Worm (Caenorhabditis elegans) whole organism, young adult: ENCODE data around the gene kars-1.

Source experiments
- B0019.2 ChIP-seq: fragments of 200-800 bp; sonication (Bioruptor generic); conservative IDR thresholded peaks from 2 replicates; pipeline ENCODE4 v1.3.6; 2022; ENCODE audit warnings: missing genetic modification reagents, missing genetic modification characterization, missing compliant biosample characterization
- B0336.3 ChIP-seq: fragments of 200-800 bp; sonication (Bioruptor generic); IDR thresholded peaks from 2 replicates; pipeline ENCODE4 v1.3.6; 2022; ENCODE audit warnings: missing genetic modification characterization, missing compliant biosample characterization
- D2030.7 ChIP-seq: fragments of 200-800 bp; sonication (Bioruptor generic); IDR thresholded peaks from 2 replicates; pipeline ENCODE4 v1.3.6; 2022; ENCODE audit warnings: missing genetic modification reagents, missing genetic modification characterization, missing compliant biosample characterization
- F23B12.7 ChIP-seq: sonication (generic microtip); optimal IDR thresholded peaks from 2 replicates; lab custom pipeline; 2017; ENCODE audit warnings: missing genetic modification characterization, mild to moderate bottlenecking, missing compliant biosample characterization, antibody characterized with exemption, moderate library complexity; ENCODE audit not compliant: insufficient read depth
- F33H1.4 ChIP-seq: fragments of 200-800 bp; sonication (Bioruptor generic); IDR thresholded peaks from 2 replicates; pipeline ENCODE4 v1.3.6; 2022; ENCODE audit warnings: missing genetic modification reagents, missing genetic modification characterization, missing compliant biosample characterization
- ZK185.1 ChIP-seq: sonication (generic microtip); optimal IDR thresholded peaks from 2 replicates; lab custom pipeline; 2016; ENCODE audit warnings: mild to moderate bottlenecking, missing genetic modification characterization, missing compliant biosample characterization; ENCODE audit not compliant: poor library complexity, severe bottlenecking
- akir-1 ChIP-seq: fragments of 200-800 bp; sonication (Bioruptor generic); optimal IDR thresholded peaks from 2 replicates; lab custom pipeline; 2018; ENCODE audit warnings: mild to moderate bottlenecking, missing genetic modification characterization, moderate library complexity, missing compliant biosample characterization
- aptf-2 ChIP-seq: fragments of 200-800 bp; sonication (Bioruptor generic); conservative IDR thresholded peaks from 2 replicates; pipeline ENCODE4 v1.3.6; 2022; ENCODE audit warnings: missing genetic modification reagents, missing genetic modification characterization, missing compliant biosample characterization
- ccch-3 ChIP-seq: fragments of 200-800 bp; sonication (Bioruptor generic); optimal IDR thresholded peaks from 2 replicates; lab custom pipeline; 2018; ENCODE audit warnings: mild to moderate bottlenecking, missing genetic modification characterization, missing compliant biosample characterization
- ceh-27 ChIP-seq: fragments of 200-800 bp; sonication (Bioruptor generic); optimal IDR thresholded peaks from 2 replicates; lab custom pipeline; 2018; ENCODE audit warnings: mild to moderate bottlenecking, missing genetic modification characterization, moderate library complexity, missing compliant biosample characterization
- ceh-91 ChIP-seq: fragments of 200-800 bp; sonication (Bioruptor generic); IDR thresholded peaks from 2 replicates; pipeline ENCODE4 v1.3.6; 2022; ENCODE audit warnings: missing genetic modification reagents, missing genetic modification characterization, missing compliant biosample characterization
- chd-7 ChIP-seq: sonication (generic microtip); optimal IDR thresholded peaks from 2 replicates; lab custom pipeline; 2016; ENCODE audit warnings: mild to moderate bottlenecking, missing genetic modification characterization, moderate library complexity, missing compliant biosample characterization
- efl-1 ChIP-seq: fragments of 150-350 bp; optimal IDR thresholded peaks from 2 replicates; lab custom pipeline; 2014; ENCODE audit warnings: missing biosample characterization, missing genetic modification reagents, missing genetic modification characterization
- ekl-4 ChIP-seq: fragments of 200-800 bp; sonication (Bioruptor generic); IDR thresholded peaks from 2 replicates; pipeline ENCODE4 v1.3.6; 2022; ENCODE audit warnings: missing genetic modification reagents, missing genetic modification characterization, missing compliant biosample characterization
- ets-4 ChIP-seq: fragments of 200-800 bp; sonication (Bioruptor generic); optimal IDR thresholded peaks from 2 replicates; lab custom pipeline; 2018; ENCODE audit warnings: mild to moderate bottlenecking, missing genetic modification characterization, missing compliant biosample characterization
- him-1 ChIP-seq: sonication (generic microtip); optimal IDR thresholded peaks from 2 replicates; lab custom pipeline; 2016; ENCODE audit warnings: missing genotype, missing genetic modification reagents, missing genetic modification characterization, missing compliant biosample characterization
- hlh-12 ChIP-seq: sonication (generic microtip); optimal IDR thresholded peaks from 2 replicates; lab custom pipeline; 2016; ENCODE audit warnings: missing genetic modification characterization, missing compliant biosample characterization
- hmg-20 ChIP-seq: fragments of 200-800 bp; sonication (Bioruptor generic); IDR thresholded peaks from 2 replicates; pipeline ENCODE4 v1.3.6; 2022; ENCODE audit warnings: missing genetic modification reagents, missing genetic modification characterization, missing compliant biosample characterization
- lag-1 ChIP-seq: fragments of 200-800 bp; sonication (Bioruptor generic); IDR thresholded peaks from 2 replicates; pipeline ENCODE4 v1.3.6; 2022; ENCODE audit warnings: missing genetic modification reagents, missing genetic modification characterization, missing compliant biosample characterization
- let-526 ChIP-seq: fragments of 200-800 bp; sonication (Bioruptor generic); IDR thresholded peaks from 2 replicates; pipeline ENCODE4 v1.3.6; 2022; ENCODE audit warnings: missing genetic modification reagents, missing genetic modification characterization, missing compliant biosample characterization
- lin-26 ChIP-seq: fragments of 200-800 bp; sonication (Bioruptor generic); IDR thresholded peaks from 2 replicates; pipeline ENCODE4 v1.3.6; 2022; ENCODE audit warnings: missing genetic modification reagents, missing genetic modification characterization, missing compliant biosample characterization
- lin-35 ChIP-seq, 3 experiments: fragments of 150-350 bp in 2 of 3; sonication (generic microtip) in 1 of 3; optimal IDR thresholded peaks; 2 replicates each; lab custom pipeline; 2014 to 2018; ENCODE audit warnings: missing biosample characterization in 3 of 3, missing genetic modification characterization in 3 of 3, missing genetic modification reagents in 3 of 3
- lir-1 ChIP-seq: fragments of 200-800 bp; sonication (Bioruptor generic); conservative IDR thresholded peaks from 2 replicates; pipeline ENCODE4 v1.3.6; 2022; ENCODE audit warnings: missing genetic modification reagents, missing genetic modification characterization, missing compliant biosample characterization
- lsl-1 ChIP-seq: fragments of 200-800 bp; sonication (Bioruptor generic); optimal IDR thresholded peaks from 2 replicates; lab custom pipeline; 2018; ENCODE audit warnings: mild to moderate bottlenecking, missing genetic modification characterization, moderate library complexity, missing compliant biosample characterization
- lsy-27 ChIP-seq: sonication (generic microtip); optimal IDR thresholded peaks from 2 replicates; lab custom pipeline; 2017; ENCODE audit warnings: missing genetic modification characterization, mild to moderate bottlenecking, missing compliant biosample characterization, antibody characterized with exemption, missing genotype, borderline replicate concordance; ENCODE audit not compliant: insufficient read depth
- madf-6 ChIP-seq: fragments of 200-800 bp; sonication (Bioruptor generic); IDR thresholded peaks from 2 replicates; pipeline ENCODE4 v1.3.6; 2022; ENCODE audit warnings: missing genetic modification reagents, missing genetic modification characterization, missing compliant biosample characterization
- madf-8 ChIP-seq: fragments of 200-800 bp; sonication (Bioruptor generic); conservative IDR thresholded peaks from 2 replicates; pipeline ENCODE4 v1.3.6; 2022; ENCODE audit warnings: missing genetic modification reagents, missing genetic modification characterization, missing compliant biosample characterization
- mel-28 ChIP-seq: sonication (generic microtip); optimal IDR thresholded peaks from 2 replicates; lab custom pipeline; 2016; ENCODE audit warnings: borderline replicate concordance, mild to moderate bottlenecking, missing genetic modification characterization, missing compliant biosample characterization
- nfyb-1 ChIP-seq: fragments of 200-800 bp; sonication (Bioruptor generic); IDR thresholded peaks from 2 replicates; pipeline ENCODE4 v1.3.6; 2022; ENCODE audit warnings: missing genetic modification reagents, missing genetic modification characterization, missing compliant biosample characterization
- nhr-80 ChIP-seq: sonication (generic microtip); optimal IDR thresholded peaks from 2 replicates; lab custom pipeline; 2016; ENCODE audit warnings: missing genetic modification characterization, missing compliant biosample characterization
- nhr-90 ChIP-seq: sonication (generic microtip); optimal IDR thresholded peaks from 2 replicates; lab custom pipeline; 2016; ENCODE audit warnings: missing genotype, mild to moderate bottlenecking, missing genetic modification characterization, missing compliant biosample characterization
- pbrm-1 ChIP-seq: fragments of 200-800 bp; sonication (Bioruptor generic); IDR thresholded peaks from 2 replicates; pipeline ENCODE4 v1.3.6; 2022; ENCODE audit warnings: missing genetic modification reagents, missing genetic modification characterization, missing compliant biosample characterization
- repo-1 ChIP-seq: sonication (generic microtip); optimal IDR thresholded peaks from 2 replicates; lab custom pipeline; 2017; ENCODE audit warnings: mild to moderate bottlenecking, missing genetic modification characterization, missing compliant biosample characterization
- sea-2 ChIP-seq: fragments of 200-800 bp; sonication (Bioruptor generic); IDR thresholded peaks from 2 replicates; pipeline ENCODE4 v1.3.6; 2022; ENCODE audit warnings: missing genetic modification characterization, missing compliant biosample characterization
- snpc-3.4 ChIP-seq: sonication (generic microtip); optimal IDR thresholded peaks from 2 replicates; lab custom pipeline; 2017; ENCODE audit warnings: missing genetic modification characterization, mild to moderate bottlenecking, missing compliant biosample characterization, antibody characterized with exemption, moderate library complexity, missing genotype, missing genetic modification reagents
- tbp1 ChIP-seq: fragments of 200-800 bp; sonication (Bioruptor generic); optimal IDR thresholded peaks from 2 replicates; lab custom pipeline; 2018; ENCODE audit warnings: mild to moderate bottlenecking, missing genetic modification characterization, missing compliant biosample characterization
- tbx-9 ChIP-seq: sonication (generic microtip); optimal IDR thresholded peaks from 2 replicates; lab custom pipeline; 2016; ENCODE audit warnings: borderline replicate concordance, missing genetic modification characterization, inconsistent platforms, missing compliant biosample characterization
- tlf-1 ChIP-seq: fragments of 200-800 bp; sonication (Bioruptor generic); optimal IDR thresholded peaks from 2 replicates; lab custom pipeline; 2018; ENCODE audit warnings: mild to moderate bottlenecking, missing genetic modification characterization, missing compliant biosample characterization
- xnd-1 ChIP-seq: sonication (generic microtip); optimal IDR thresholded peaks from 2 replicates; lab custom pipeline; 2016; ENCODE audit warnings: missing genotype, missing genetic modification reagents, missing genetic modification characterization, missing compliant biosample characterization
- ztf-3 ChIP-seq: fragments of 200-800 bp; sonication (Bioruptor generic); optimal IDR thresholded peaks from 2 replicates; lab custom pipeline; 2018; ENCODE audit warnings: mild to moderate bottlenecking, missing genetic modification characterization, missing compliant biosample characterization

The kars-1 gene

ce11 chrII:7098578-7098977 is 26.4 kb upstream of the kars-1 start, which contains the start of gene mct-5:
mct-5 (minus strand) TSS chrII:7098593.
- TF ChIP-seq tbp1 = no peak
- TF ChIP-seq madf-8 (GFP tag; lab: Robert Waterston, UW) = peak; percentile 98
- TF ChIP-seq snpc-3.4 (tag; lab: Kevin White, UChicago) = peak; percentile 11
- no peak for TF ChIP-seq tlf-1 (GFP tag; lab: Kevin White, UChicago)
- TF ChIP-seq ceh-91 = 0 out of 2 replicates have a peak, but pooled peaks have one; percentile 8
- TF ChIP-seq F33H1.4 = peak; percentile 58
- no peak for TF ChIP-seq lsy-27
- TF ChIP-seq F23B12.7 (tag; lab: Kevin White, UChicago) = no peak
- peak; percentile 88 for TF ChIP-seq xnd-1 (tag; lab: Kevin White, UChicago)
- TF ChIP-seq ets-4 = no peak
- TF ChIP-seq lag-1 (GFP tag; lab: Robert Waterston, UW) = no peak
- no peak for TF ChIP-seq ekl-4
- no peak for TF ChIP-seq repo-1 (tag; lab: Kevin White, UChicago)
- TF ChIP-seq ceh-27 (GFP tag; lab: Kevin White, UChicago) = no peak
- TF ChIP-seq ccch-3 (GFP tag; lab: Kevin White, UChicago) = no peak
- peak; percentile 30 for TF ChIP-seq efl-1 (GFP tag; lab: Kevin White, UChicago)
- no peak for TF ChIP-seq pbrm-1 (GFP tag; lab: Robert Waterston, UW)
- TF ChIP-seq lin-35 (GFP tag; optimal IDR thresholded peaks at IDR 0.05; lab: Kevin White, UChicago) = no peak
- TF ChIP-seq him-1 (tag; lab: Kevin White, UChicago) = peak; percentile 21
- no peak for TF ChIP-seq let-526
- no peak for TF ChIP-seq mel-28 (tag; lab: Kevin White, UChicago)
- TF ChIP-seq tbx-9 (tag; lab: Kevin White, UChicago) = no peak
- TF ChIP-seq chd-7 (tag; lab: Kevin White, UChicago) = no peak
- TF ChIP-seq lsl-1 (GFP tag; lab: Kevin White, UChicago) = peak; percentile 89
- TF ChIP-seq B0336.3 (GFP tag; lab: Robert Waterston, UW) = no peak
- no peak for TF ChIP-seq nhr-80 (tag; lab: Kevin White, UChicago)
- TF ChIP-seq madf-6 (GFP tag; lab: Robert Waterston, UW) = peak; percentile 99
- TF ChIP-seq B0019.2 (GFP tag; lab: Robert Waterston, UW) = no peak
- no peak for TF ChIP-seq nfyb-1 (GFP tag; lab: Robert Waterston, UW)
- TF ChIP-seq D2030.7 (GFP tag; lab: Robert Waterston, UW) = 0 out of 2 replicates have a peak, but pooled peaks have one; percentile 10
- no peak for TF ChIP-seq lir-1 (GFP tag; lab: Robert Waterston, UW)
- TF ChIP-seq akir-1 (GFP tag; lab: Kevin White, UChicago) = no peak
- TF ChIP-seq sea-2 (GFP tag; lab: Robert Waterston, UW) = no peak
- TF ChIP-seq ztf-3 (GFP tag; lab: Kevin White, UChicago) = no peak
- no peak for TF ChIP-seq hmg-20 (GFP tag; lab: Robert Waterston, UW)

DNA sequence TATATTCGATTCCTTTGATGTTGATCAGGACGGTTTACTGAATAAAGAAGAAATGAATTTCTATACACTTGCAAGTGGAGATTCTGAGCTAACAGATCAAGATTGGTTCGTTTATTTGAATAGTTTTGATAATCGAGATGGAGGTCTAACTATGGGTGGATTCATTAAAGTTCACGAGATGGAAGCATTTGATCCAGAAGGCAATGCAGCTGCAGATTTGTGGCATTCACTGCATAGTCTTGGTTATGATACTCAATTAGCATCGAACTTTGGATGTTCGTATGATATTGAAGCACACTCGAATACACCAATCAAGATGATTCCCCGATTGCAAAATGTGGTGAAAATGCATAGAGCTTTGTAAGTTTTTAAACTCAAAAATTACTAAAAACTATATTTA is 23.8 kb upstream of the kars-1 start:
- peak; percentile 22 for TF ChIP-seq xnd-1 (tag; lab: Kevin White, UChicago)
- no peak for TF ChIP-seq ZK185.1 (tag; lab: Kevin White, UChicago)
- no peak for TF ChIP-seq aptf-2
- peak; percentile 18 for TF ChIP-seq him-1 (tag; lab: Kevin White, UChicago)
- TF ChIP-seq madf-6 (GFP tag; lab: Robert Waterston, UW) = peak; percentile 58
- TF ChIP-seq hlh-12 (tag; lab: Kevin White, UChicago) = no peak
- TF ChIP-seq lin-26 (GFP tag; lab: Robert Waterston, UW) = 0 out of 2 replicates have a peak, but pooled peaks have one; percentile 43
- TF ChIP-seq nhr-90 (tag; lab: Kevin White, UChicago) = no peak
